Fruit fly (Drosophila melanogaster): ENCODE results near the gene Ir68a.

dm6 chr3L:11273013-11273343 lies 37.0 kb upstream of the Ir68a start:
- TF ChIP-seq gsb-n (tag; optimal IDR thresholded peaks at IDR 0.05) (no peak), CG15601 (tag; optimal IDR thresholded peaks at IDR 0.05) (no peak), CG3163 (GFP tag; optimal IDR thresholded peaks at IDR 0.05) (no peak), sug (tag; optimal IDR thresholded peaks at IDR 0.05) (peak; percentile 79), ara (GFP tag; IDR thresholded peaks at IDR 0.05) (no peak), CG12219 (GFP tag; optimal IDR thresholded peaks at IDR 0.05) (no peak), CG15269 (tag; optimal IDR thresholded peaks at IDR 0.05) (no peak)

Data from whole organism, embryonic.